Worm (Caenorhabditis elegans) whole organism, young adult: ENCODE data around the gene R12B2.13.

Experiments used
- C17E4.6 ChIP-seq: fragments of 200-800 bp; sonication (Bioruptor generic); IDR thresholded peaks from 2 replicates; pipeline ENCODE4 v1.3.6; 2022; ENCODE audit warnings: missing genetic modification reagents, missing genetic modification characterization, missing compliant biosample characterization
- D2030.7 ChIP-seq: fragments of 200-800 bp; sonication (Bioruptor generic); IDR thresholded peaks from 2 replicates; pipeline ENCODE4 v1.3.6; 2022; ENCODE audit warnings: missing genetic modification reagents, missing genetic modification characterization, missing compliant biosample characterization
- F10E7.11 ChIP-seq: sonication (generic microtip); optimal IDR thresholded peaks from 2 replicates; lab custom pipeline; 2017; ENCODE audit warnings: mild to moderate bottlenecking, missing genetic modification characterization, moderate library complexity, missing compliant biosample characterization
- F55B11.4 ChIP-seq: sonication (generic microtip); optimal IDR thresholded peaks from 2 replicates; lab custom pipeline; 2016; ENCODE audit warnings: missing compliant biosample characterization, missing genetic modification characterization, borderline replicate concordance; ENCODE audit not compliant: insufficient read depth
- K12H6.12 ChIP-seq: fragments of 200-800 bp; sonication (Bioruptor generic); optimal IDR thresholded peaks from 2 replicates; lab custom pipeline; 2018; ENCODE audit warnings: mild to moderate bottlenecking, missing genetic modification characterization, missing compliant biosample characterization
- T07F8.4 ChIP-seq: sonication (generic microtip); optimal IDR thresholded peaks from 2 replicates; lab custom pipeline; 2016; ENCODE audit warnings: mild to moderate bottlenecking, missing genetic modification characterization, moderate library complexity, missing compliant biosample characterization
- atf-7 ChIP-seq: sonication (generic microtip); optimal IDR thresholded peaks from 2 replicates; lab custom pipeline; 2017; ENCODE audit warnings: mild to moderate bottlenecking, missing genetic modification characterization, missing compliant biosample characterization
- attf-5 ChIP-seq: fragments of 200-800 bp; sonication (Bioruptor generic); optimal IDR thresholded peaks from 2 replicates; lab custom pipeline; 2018; ENCODE audit warnings: mild to moderate bottlenecking, missing genetic modification characterization, missing compliant biosample characterization
- cebp-1 ChIP-seq, 2 experiments: fragments of 200-800 bp in 1 of 2; sonication (Bioruptor generic) in 1 of 2; sonication (generic microtip) in 1 of 2; IDR thresholded peaks in 1 of 2; optimal IDR thresholded peaks in 1 of 2; 2 replicates each; pipeline versions ENCODE4 v1.3.6 to Lab custom; 2017 to 2022; ENCODE audit warnings: missing compliant biosample characterization in 2 of 2, missing genetic modification characterization in 2 of 2, mild to moderate bottlenecking in 1 of 2, missing genetic modification reagents in 1 of 2, moderate library complexity in 1 of 2
- dpl-1 ChIP-seq: fragments of 150-350 bp; optimal IDR thresholded peaks from 2 replicates; lab custom pipeline; 2014; ENCODE audit warnings: missing biosample characterization, missing genetic modification reagents, missing genetic modification characterization
- egrh-3 ChIP-seq: fragments of 200-800 bp; sonication (Bioruptor generic); IDR thresholded peaks from 2 replicates; pipeline ENCODE4 v1.3.6; 2022; ENCODE audit warnings: missing genetic modification reagents, missing genetic modification characterization, missing compliant biosample characterization
- fkh-3 ChIP-seq: sonication (generic microtip); optimal IDR thresholded peaks from 2 replicates; lab custom pipeline; 2016; ENCODE audit warnings: mild to moderate bottlenecking, missing genetic modification characterization, missing compliant biosample characterization
- hmg-1.2 ChIP-seq: fragments of 200-800 bp; sonication (Bioruptor generic); IDR thresholded peaks from 2 replicates; pipeline ENCODE4 v1.3.6; 2022; ENCODE audit warnings: missing genetic modification reagents, missing genetic modification characterization, missing compliant biosample characterization
- let-526 ChIP-seq: fragments of 200-800 bp; sonication (Bioruptor generic); IDR thresholded peaks from 2 replicates; pipeline ENCODE4 v1.3.6; 2022; ENCODE audit warnings: missing genetic modification reagents, missing genetic modification characterization, missing compliant biosample characterization
- lin-40 ChIP-seq: sonication (generic microtip); optimal IDR thresholded peaks from 2 replicates; lab custom pipeline; 2016; ENCODE audit warnings: missing genetic modification characterization, mild to moderate bottlenecking, missing compliant biosample characterization, missing genotype, missing genetic modification reagents
- lir-1 ChIP-seq: fragments of 200-800 bp; sonication (Bioruptor generic); conservative IDR thresholded peaks from 2 replicates; pipeline ENCODE4 v1.3.6; 2022; ENCODE audit warnings: missing genetic modification reagents, missing genetic modification characterization, missing compliant biosample characterization
- madf-10 ChIP-seq: sonication (generic microtip); optimal IDR thresholded peaks from 2 replicates; lab custom pipeline; 2016; ENCODE audit warnings: mild to moderate bottlenecking, missing genetic modification characterization, missing compliant biosample characterization
- nfya-1 ChIP-seq: sonication (generic microtip); optimal IDR thresholded peaks from 2 replicates; lab custom pipeline; 2017; ENCODE audit warnings: antibody characterized with exemption, missing compliant biosample characterization, missing genetic modification characterization, borderline replicate concordance; ENCODE audit not compliant: insufficient read depth
- nhr-27 ChIP-seq: fragments of 200-800 bp; sonication (Bioruptor generic); optimal IDR thresholded peaks from 2 replicates; lab custom pipeline; 2018; ENCODE audit warnings: mild to moderate bottlenecking, missing genetic modification characterization, moderate library complexity, missing compliant biosample characterization
- nhr-80 ChIP-seq: sonication (generic microtip); optimal IDR thresholded peaks from 2 replicates; lab custom pipeline; 2016; ENCODE audit warnings: missing genetic modification characterization, missing compliant biosample characterization
- pha-4 ChIP-seq: fragments of 150-350 bp; sonication (generic microtip); optimal IDR thresholded peaks from 2 replicates; lab custom pipeline; 2014; ENCODE audit warnings: missing biosample characterization, missing genetic modification reagents, missing genetic modification characterization
- repo-1 ChIP-seq: sonication (generic microtip); optimal IDR thresholded peaks from 2 replicates; lab custom pipeline; 2017; ENCODE audit warnings: mild to moderate bottlenecking, missing genetic modification characterization, missing compliant biosample characterization
- rpc-1 ChIP-seq, 2 experiments: fragments of 150-350 bp in 1 of 2; sonication (generic microtip) in 1 of 2; optimal IDR thresholded peaks; 2 replicates each; lab custom pipeline; 2014 to 2018; ENCODE audit warnings: missing biosample characterization in 1 of 2, missing genetic modification characterization in 1 of 2, missing genetic modification reagents in 1 of 2, missing genotype in 1 of 2
- snpc-1.3 ChIP-seq: sonication (generic microtip); optimal IDR thresholded peaks from 2 replicates; lab custom pipeline; 2017; ENCODE audit warnings: missing genetic modification characterization, mild to moderate bottlenecking, missing compliant biosample characterization, antibody characterized with exemption, moderate library complexity, missing genotype, missing genetic modification reagents; ENCODE audit not compliant: insufficient read depth
- somi-1 ChIP-seq: fragments of 200-800 bp; sonication (Bioruptor generic); optimal IDR thresholded peaks from 2 replicates; lab custom pipeline; 2018; ENCODE audit warnings: mild to moderate bottlenecking, missing genetic modification characterization, missing compliant biosample characterization
- tbp1 ChIP-seq: fragments of 200-800 bp; sonication (Bioruptor generic); optimal IDR thresholded peaks from 2 replicates; lab custom pipeline; 2018; ENCODE audit warnings: mild to moderate bottlenecking, missing genetic modification characterization, missing compliant biosample characterization
- tbx-9 ChIP-seq: sonication (generic microtip); optimal IDR thresholded peaks from 2 replicates; lab custom pipeline; 2016; ENCODE audit warnings: borderline replicate concordance, missing genetic modification characterization, inconsistent platforms, missing compliant biosample characterization
- zfh-2 ChIP-seq: fragments of 200-800 bp; sonication (Bioruptor generic); conservative IDR thresholded peaks from 2 replicates; pipeline ENCODE4 v1.3.6; 2022; ENCODE audit warnings: missing genetic modification reagents, missing genetic modification characterization, missing compliant biosample characterization
- ztf-18 ChIP-seq: sonication (generic microtip); optimal IDR thresholded peaks from 2 replicates; lab custom pipeline; 2016; ENCODE audit warnings: missing genotype, mild to moderate bottlenecking, missing genetic modification characterization, missing compliant biosample characterization
- ztf-22 ChIP-seq: fragments of 200-800 bp; sonication (Bioruptor generic); optimal IDR thresholded peaks from 2 replicates; lab custom pipeline; 2018; ENCODE audit warnings: mild to moderate bottlenecking, missing genetic modification characterization, moderate library complexity, missing compliant biosample characterization
- ztf-25 ChIP-seq: fragments of 200-800 bp; sonication (Bioruptor generic); IDR thresholded peaks from 2 replicates; pipeline ENCODE4 v1.3.6; 2022; ENCODE audit warnings: missing genetic modification reagents, missing genetic modification characterization, missing compliant biosample characterization
- ztf-26 ChIP-seq: sonication (generic microtip); optimal IDR thresholded peaks from 2 replicates; lab custom pipeline; 2017; ENCODE audit warnings: missing genetic modification characterization, missing compliant biosample characterization
- ztf-28 ChIP-seq: fragments of 200-800 bp; sonication (Bioruptor generic); IDR thresholded peaks from 2 replicates; pipeline ENCODE4 v1.3.6; 2022; ENCODE audit warnings: missing genetic modification reagents, missing genetic modification characterization, missing compliant biosample characterization
- ztf-3 ChIP-seq: fragments of 200-800 bp; sonication (Bioruptor generic); optimal IDR thresholded peaks from 2 replicates; lab custom pipeline; 2018; ENCODE audit warnings: mild to moderate bottlenecking, missing genetic modification characterization, missing compliant biosample characterization

Gene R12B2.13

DNA sequence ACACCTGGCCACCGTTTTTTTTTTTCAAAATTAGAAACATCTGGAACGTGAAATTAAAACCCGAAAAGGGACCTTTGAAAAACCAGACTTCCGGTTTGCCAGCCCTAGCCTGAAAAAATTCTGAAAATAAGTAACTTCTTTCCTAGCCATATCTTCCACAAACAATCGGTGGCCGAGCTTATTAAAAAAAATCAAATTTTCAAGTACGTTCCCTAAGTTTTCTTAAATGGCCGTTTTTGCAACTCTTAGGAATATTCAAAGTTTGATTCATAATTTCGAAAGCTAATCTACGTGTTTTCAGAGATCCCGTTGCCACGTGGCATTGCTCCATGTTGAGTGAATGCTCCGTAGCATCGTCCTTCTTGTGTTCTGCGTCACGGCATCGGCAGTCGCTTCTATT, 9.7 kb downstream of the R12B2.13 start, which contains the start of gene R12B2.8:
TSS of gene R12B2.8 (plus strand) at position 301 of the 400 bp plus-strand sequence.
- TF ChIP-seq pha-4 (tag; lab: Kevin White, UChicago) (no peak), ztf-18 (tag; lab: Kevin White, UChicago) (no peak), dpl-1 (GFP tag; lab: Kevin White, UChicago) (no peak), attf-5 (GFP tag; lab: Kevin White, UChicago) (no peak), T07F8.4 (tag; lab: Kevin White, UChicago) (no peak), tbx-9 (no peak), nhr-27 (tag; lab: Kevin White, UChicago) (no peak), rpc-1 (optimal IDR thresholded peaks at IDR 0.05; lab: Kevin White, UChicago) (no peak), rpc-1 (tag; optimal IDR thresholded peaks at IDR 0.05; lab: Kevin White, UChicago) (no peak), F10E7.11 (no peak), lir-1 (GFP tag; lab: Robert Waterston, UW) (no peak), ztf-26 (no peak), fkh-3 (no peak), ztf-3 (GFP tag; lab: Kevin White, UChicago) (no peak), atf-7 (tag; lab: Kevin White, UChicago) (no peak), snpc-1.3 (tag; lab: Kevin White, UChicago) (no peak), F55B11.4 (tag; lab: Kevin White, UChicago) (no peak)

DNA sequence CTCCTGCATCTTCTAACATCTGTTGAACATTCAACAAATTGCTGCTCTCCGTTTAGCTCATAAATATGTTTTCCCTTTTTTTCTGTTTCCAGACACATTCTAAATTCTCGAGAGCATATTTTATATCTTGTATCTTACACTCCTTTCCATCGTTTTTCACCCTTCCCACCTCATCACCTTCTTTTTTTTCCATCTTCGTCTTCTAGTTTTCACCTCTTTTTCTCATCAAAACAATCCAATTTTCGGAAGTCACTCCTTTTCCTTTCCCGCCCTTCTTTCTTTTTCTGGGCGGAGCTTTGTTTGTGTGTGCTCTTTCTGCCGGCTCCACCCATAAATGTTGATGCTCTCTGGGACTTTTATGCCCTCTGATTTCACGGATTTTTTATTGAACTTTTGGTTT, 10.5 kb downstream of the R12B2.13 start:
- TF ChIP-seq madf-10 (no peak), ztf-3 (GFP tag; lab: Kevin White, UChicago) (no peak), ztf-25 (no peak), nhr-80 (tag; lab: Kevin White, UChicago) (no peak), repo-1 (tag; lab: Kevin White, UChicago) (no peak), lin-40 (no peak), D2030.7 (GFP tag; lab: Robert Waterston, UW) (no peak), somi-1 (GFP tag; lab: Kevin White, UChicago) (no peak)

DNA sequence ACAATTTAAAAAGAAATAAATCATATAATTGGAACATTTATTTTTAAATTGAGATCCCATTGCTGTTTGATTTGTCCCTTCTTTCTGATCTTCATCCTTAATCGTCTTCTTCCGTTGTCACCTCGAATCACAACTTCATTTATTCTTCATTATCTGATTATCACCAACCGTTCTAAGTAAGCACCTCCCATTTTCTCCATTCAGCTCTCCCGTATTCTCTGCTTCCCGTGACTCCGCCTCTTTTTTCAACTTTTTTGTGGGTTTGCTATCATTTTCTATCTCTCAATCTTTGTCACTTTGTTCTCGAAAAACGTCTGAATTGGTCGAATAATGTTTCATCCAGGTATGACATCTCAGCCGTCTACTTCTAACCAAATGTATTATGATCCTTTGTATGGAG, 17.3 kb downstream of the R12B2.13 start, which contains the start of gene sma-4:
TSS of gene sma-4 (plus strand) at position 301 of the 400 bp plus-strand sequence.
- TF ChIP-seq let-526 (GFP tag; lab: Robert Waterston, UW) (no peak), ztf-22 (GFP tag; lab: Kevin White, UChicago) (no peak), T07F8.4 (tag; lab: Kevin White, UChicago) (no peak), C17E4.6 (no peak)

DNA sequence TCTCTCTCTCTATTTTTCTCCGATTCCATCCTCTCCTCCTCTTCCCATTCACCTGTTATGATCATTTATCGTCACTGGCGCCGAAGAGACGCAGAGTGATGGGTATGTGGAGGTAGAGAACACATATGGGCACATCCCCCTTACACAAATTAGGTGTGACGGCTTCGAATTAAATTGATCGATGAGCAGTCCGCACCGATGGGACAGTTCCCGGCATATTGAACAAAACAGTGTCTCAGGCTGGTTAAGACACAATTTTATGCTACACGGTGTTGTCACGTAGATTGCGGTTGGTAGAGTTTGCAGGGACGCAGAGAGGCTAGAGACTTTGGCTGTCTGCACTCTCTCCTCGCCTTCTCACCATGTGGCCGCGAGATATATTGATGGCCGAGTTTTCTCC, 18.5 kb downstream of the R12B2.13 start, which contains the start of gene R12B2.7:
TSS of gene R12B2.7 (plus strand) at position 247 of the 400 bp plus-strand sequence.
- TF ChIP-seq ztf-22 (GFP tag; lab: Kevin White, UChicago) (peak; percentile 25), atf-7 (tag; lab: Kevin White, UChicago) (no peak), ztf-28 (no peak), K12H6.12 (tag; lab: Kevin White, UChicago) (no peak), tbp1 (GFP tag; lab: Kevin White, UChicago) (no peak), nhr-80 (tag; lab: Kevin White, UChicago) (peak; percentile 31), zfh-2 (GFP tag; lab: Robert Waterston, UW) (peak; percentile 23; the same call in 1 of the 2 replicates)
- TF ChIP-seq, all 124 proteins: peak for 3

- TF ChIP-seq egrh-3 (GFP tag; lab: Robert Waterston, UW) (peak; percentile 47; the same call in 1 of the 2 replicates), nfya-1 (tag; lab: Kevin White, UChicago) (no peak), hmg-1.2 (GFP tag; lab: Robert Waterston, UW) (0 out of 2 replicates have a peak, but pooled peaks have one; percentile 17), cebp-1 (GFP tag; IDR thresholded peaks at IDR 0.05; lab: Robert Waterston, UW) (no peak), cebp-1 (tag; optimal IDR thresholded peaks at IDR 0.05; lab: Kevin White, UChicago) (peak; percentile 34)
Observed at ce11 chrIII:5814098-5814497, 19.2 kb downstream of the R12B2.13 start.
